Worm (Caenorhabditis elegans): ENCODE results near the gene bath-27.

Gene bath-27

DNA sequence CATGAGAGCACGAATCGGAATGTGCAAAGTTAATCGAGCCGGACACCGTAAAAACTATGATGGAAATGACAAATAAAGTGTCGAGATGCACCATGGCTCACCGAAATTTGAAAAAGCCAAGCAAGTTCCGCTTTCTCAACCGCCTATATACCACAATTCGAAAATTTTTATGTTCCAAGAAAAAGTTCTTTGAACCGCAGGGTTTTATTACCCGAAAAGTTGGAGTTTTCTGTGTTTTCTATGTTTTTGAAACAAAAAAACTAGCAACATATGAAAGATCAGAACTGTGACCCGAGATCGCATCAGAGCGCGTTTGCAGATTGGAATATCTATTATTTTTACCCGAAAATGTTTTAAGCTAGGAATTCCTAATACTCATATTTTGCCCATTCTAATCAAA, 31.8 kb upstream of the bath-27 start, which contains the start of gene Y46D2A.3:
Gene Y46D2A.3, minus strand, starts transcription at position 101 of the 400 bp plus-strand sequence.
- TF ChIP-seq K02D7.2 (tag; optimal IDR thresholded peaks at IDR 0.05) (no peak), ceh-6 (GFP tag; optimal IDR thresholded peaks at IDR 0.05) (no peak), ref-2 (tag; optimal IDR thresholded peaks at IDR 0.05) (no peak), ceh-31 (tag; optimal IDR thresholded peaks at IDR 0.05) (no peak), ceh-22 (tag; optimal IDR thresholded peaks at IDR 0.05) (no peak), unc-42 (tag; optimal IDR thresholded peaks at IDR 0.05) (no peak), pros-1 (tag; optimal IDR thresholded peaks at IDR 0.05) (no peak), ets-4 (tag; optimal IDR thresholded peaks at IDR 0.05) (no peak), nhr-11 (tag; optimal IDR thresholded peaks at IDR 0.05) (no peak), C08G9.2 (tag; optimal IDR thresholded peaks at IDR 0.05) (no peak), unc-3 (GFP tag; conservative IDR thresholded peaks at IDR 0.05) (no peak), unc-3 (tag; optimal IDR thresholded peaks at IDR 0.05) (no peak), eyg-1 (tag; optimal IDR thresholded peaks at IDR 0.05) (no peak), ceh-19 (GFP tag; optimal IDR thresholded peaks at IDR 0.05) (no peak), ahr-1 (tag; optimal IDR thresholded peaks at IDR 0.05) (no peak), C38D4.7 (GFP tag; optimal IDR thresholded peaks at IDR 0.05) (no peak)

DNA sequence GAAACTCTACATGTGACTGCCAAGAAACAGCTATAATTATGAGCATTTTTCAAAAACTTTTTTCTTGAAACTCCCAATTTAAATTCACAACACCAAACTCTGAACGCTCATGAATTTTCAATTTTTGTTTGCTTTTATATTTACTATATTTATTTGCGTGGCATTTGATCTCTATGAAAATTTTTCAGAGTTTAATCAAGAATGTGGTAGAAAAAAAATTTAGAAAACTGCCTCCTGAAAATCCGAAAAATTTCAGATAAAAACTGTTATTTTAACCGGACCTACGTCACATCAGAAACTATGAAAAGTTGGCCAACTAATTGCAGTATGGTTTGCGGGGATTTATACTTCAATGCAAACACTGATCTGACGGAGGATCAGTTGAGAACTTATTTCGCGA, 26.9 kb upstream of the bath-27 start, which contains the start of gene irld-27:
Gene irld-27, plus strand, starts transcription at position 301 of the 400 bp plus-strand sequence.
- TF ChIP-seq gmeb-2 (tag; optimal IDR thresholded peaks at IDR 0.05) (no peak), hlh-15 (tag; optimal IDR thresholded peaks at IDR 0.05) (no peak), K09A11.1 (tag; optimal IDR thresholded peaks at IDR 0.05; ENCODE audit: insufficient read depth) (no peak), lim-6 (tag; optimal IDR thresholded peaks at IDR 0.05) (no peak), nhr-11 (tag; optimal IDR thresholded peaks at IDR 0.05) (no peak), dmd-4 (tag; optimal IDR thresholded peaks at IDR 0.05; ENCODE audit: borderline replicate concordance) (no peak), ceh-2 (tag; optimal IDR thresholded peaks at IDR 0.05) (no peak), hlh-6 (tag; optimal IDR thresholded peaks at IDR 0.05) (no peak), ets-4 (tag; optimal IDR thresholded peaks at IDR 0.05) (no peak), mec-3 (tag; optimal IDR thresholded peaks at IDR 0.05; ENCODE audit: borderline replicate concordance) (no peak), ztf-16 (tag; optimal IDR thresholded peaks at IDR 0.05) (no peak)

DNA sequence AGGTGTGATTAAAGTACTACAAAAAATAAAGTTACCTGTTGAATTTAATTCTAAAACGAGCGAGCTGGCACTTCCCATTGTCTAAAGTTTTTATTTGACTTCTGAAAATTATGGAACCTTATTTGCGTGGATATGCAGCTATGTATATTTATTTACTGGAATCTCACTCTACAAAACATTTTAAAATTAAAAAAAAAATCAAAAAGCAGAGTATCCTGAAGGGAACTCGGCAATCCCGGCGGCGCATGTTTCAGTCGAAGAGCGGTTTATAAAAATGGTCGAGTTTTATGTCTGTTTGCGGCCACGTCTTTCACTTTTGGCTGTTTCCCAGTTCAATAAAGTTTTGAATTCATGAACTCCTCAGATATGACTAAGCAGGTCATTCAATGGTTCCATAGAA, 21.9 kb upstream of the bath-27 start, which contains the start of gene F14D2.19:
Gene F14D2.19, minus strand, starts transcription at position 101 of the 400 bp plus-strand sequence.
- TF ChIP-seq hlh-30 (tag; optimal IDR thresholded peaks at IDR 0.05; ENCODE audit: insufficient read depth) (no peak), gmeb-2 (tag; optimal IDR thresholded peaks at IDR 0.05) (no peak), ceh-18 (tag; optimal IDR thresholded peaks at IDR 0.05) (no peak), pat-9 (tag; optimal IDR thresholded peaks at IDR 0.05) (no peak), sox-2 (GFP tag; IDR thresholded peaks at IDR 0.05) (no peak), sox-4 (tag; optimal IDR thresholded peaks at IDR 0.05) (no peak), ref-2 (tag; optimal IDR thresholded peaks at IDR 0.05) (no peak), nhr-232 (tag; optimal IDR thresholded peaks at IDR 0.05) (no peak), unc-42 (tag; optimal IDR thresholded peaks at IDR 0.05) (no peak), mec-3 (tag; optimal IDR thresholded peaks at IDR 0.05; ENCODE audit: borderline replicate concordance) (no peak), odd-2 (tag; optimal IDR thresholded peaks at IDR 0.05) (no peak), fax-1 (tag; optimal IDR thresholded peaks at IDR 0.05) (no peak), pha-4 (tag; optimal IDR thresholded peaks at IDR 0.05) (no peak), unc-3 (GFP tag; conservative IDR thresholded peaks at IDR 0.05) (no peak), unc-3 (tag; optimal IDR thresholded peaks at IDR 0.05) (no peak), C08G9.2 (tag; optimal IDR thresholded peaks at IDR 0.05) (no peak), hlh-6 (tag; optimal IDR thresholded peaks at IDR 0.05) (no peak)

DNA sequence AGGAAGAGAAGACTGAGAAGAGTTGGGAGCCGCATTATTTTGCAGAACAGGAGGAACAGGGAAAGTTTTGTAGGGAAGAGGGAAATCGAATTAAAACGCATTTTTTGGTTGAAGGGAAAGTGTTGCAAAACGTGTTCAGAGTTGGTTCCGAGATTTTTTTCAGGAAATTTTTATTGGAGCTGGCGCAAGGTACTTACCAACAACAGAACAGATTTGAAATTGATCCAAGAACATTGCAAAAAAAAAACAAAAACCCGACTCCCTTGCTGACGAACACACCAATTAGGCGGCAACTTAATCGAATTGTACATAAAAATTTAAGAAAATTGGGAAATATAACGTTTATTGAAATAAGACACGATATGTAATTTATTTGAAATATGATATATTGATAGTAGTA, 20.4 kb upstream of the bath-27 start, which contains the start of gene F14D2.7:
Gene F14D2.7, minus strand, starts transcription at position 101 of the 400 bp plus-strand sequence.
- TF ChIP-seq dmd-4 (tag; optimal IDR thresholded peaks at IDR 0.05; ENCODE audit: borderline replicate concordance) (no peak), unc-55 (GFP tag; optimal IDR thresholded peaks at IDR 0.05) (no peak), nhr-232 (tag; optimal IDR thresholded peaks at IDR 0.05) (no peak), pag-3 (tag; optimal IDR thresholded peaks at IDR 0.05; ENCODE audit: borderline replicate concordance) (no peak), ceh-6 (GFP tag; optimal IDR thresholded peaks at IDR 0.05) (no peak), ceh-24 (tag; optimal IDR thresholded peaks at IDR 0.05) (no peak), unc-86 (tag; optimal IDR thresholded peaks at IDR 0.05) (no peak)

All from whole organism, late embryonic.